Worm (Caenorhabditis elegans) whole organism, mixed stage, embryonic: ENCODE data around the gene F42A9.3.

Source experiments
- blmp-1 ChIP-seq: fragments of 150-350 bp; optimal IDR thresholded peaks from 2 replicates; lab custom pipeline; 2014; ENCODE audit warnings: missing biosample characterization, missing genetic modification characterization
- cnd-1 ChIP-seq: fragments of 200-800 bp; sonication (Bioruptor generic); optimal IDR thresholded peaks from 2 replicates; lab custom pipeline; 2018; ENCODE audit warnings: mild to moderate bottlenecking, missing genetic modification characterization, missing compliant biosample characterization
- flh-1 ChIP-seq: fragments of 200-800 bp; sonication (Bioruptor generic); optimal IDR thresholded peaks from 2 replicates; lab custom pipeline; 2018; ENCODE audit warnings: mild to moderate bottlenecking, missing genetic modification characterization, moderate library complexity, missing compliant biosample characterization
- lin-32 ChIP-seq: fragments of 200-800 bp; sonication (Bioruptor generic); optimal IDR thresholded peaks from 2 replicates; lab custom pipeline; 2018; ENCODE audit warnings: mild to moderate bottlenecking, missing genetic modification characterization, missing compliant biosample characterization
- lsy-2 ChIP-seq: fragments of 150-350 bp; optimal IDR thresholded peaks from 2 replicates; lab custom pipeline; 2014; ENCODE audit warnings: missing biosample characterization, missing genetic modification characterization
- nhr-237 ChIP-seq: fragments of 150-350 bp; optimal IDR thresholded peaks from 2 replicates; lab custom pipeline; 2014; ENCODE audit warnings: missing biosample characterization, missing genetic modification characterization
- nhr-28 ChIP-seq: fragments of 150-350 bp; optimal IDR thresholded peaks from 2 replicates; lab custom pipeline; 2014; ENCODE audit warnings: missing biosample characterization, missing genetic modification characterization
- nhr-76 ChIP-seq: sonication (generic microtip); optimal IDR thresholded peaks from 2 replicates; lab custom pipeline; 2017; ENCODE audit warnings: missing biosample characterization, missing genetic modification characterization
- pha-4 ChIP-seq: fragments of 150-350 bp; optimal IDR thresholded peaks from 2 replicates; lab custom pipeline; 2018; ENCODE audit warnings: missing biosample characterization, missing genetic modification reagents, missing genetic modification characterization
- snpc-4 ChIP-seq: fragments of 150-350 bp; optimal IDR thresholded peaks from 2 replicates; lab custom pipeline; 2014; ENCODE audit warnings: missing biosample characterization, missing genetic modification characterization
- unc-120 ChIP-seq: sonication (generic microtip); optimal IDR thresholded peaks from 2 replicates; lab custom pipeline; 2017; ENCODE audit warnings: missing genetic modification characterization, missing compliant biosample characterization; ENCODE audit not compliant: poor library complexity, severe bottlenecking
- unc-39 ChIP-seq: fragments of 150-350 bp; optimal IDR thresholded peaks from 2 replicates; lab custom pipeline; 2014; ENCODE audit warnings: missing biosample characterization, missing genetic modification characterization
- unc-62 ChIP-seq: fragments of 150-350 bp; optimal IDR thresholded peaks from 2 replicates; lab custom pipeline; 2014; ENCODE audit warnings: missing biosample characterization, missing genetic modification reagents, missing genetic modification characterization
- zip-8 ChIP-seq: fragments of 150-350 bp; optimal IDR thresholded peaks from 2 replicates; lab custom pipeline; 2014; ENCODE audit warnings: missing biosample characterization, missing genetic modification characterization

ce11 chrIV:8617047-8617446 is at the start of gene F42A9.3, which contains the start of gene F42A9.7:
- no peak for TF ChIP-seq blmp-1 (tag; lab: Kevin White, UChicago)
- TF ChIP-seq flh-1, result no peak
- TF ChIP-seq unc-62 (GFP tag; lab: Kevin White, UChicago), result no peak
- TF ChIP-seq pha-4 (tag; lab: Kevin White, UChicago), result no peak
- no peak for TF ChIP-seq lsy-2
- TF ChIP-seq nhr-237 (tag; lab: Kevin White, UChicago), result no peak
- TF ChIP-seq nhr-76 (tag; lab: Kevin White, UChicago), result no peak
- TF ChIP-seq nhr-28 (tag; lab: Kevin White, UChicago), result no peak
- no peak for TF ChIP-seq lin-32 (GFP tag; lab: Kevin White, UChicago)
- no peak for TF ChIP-seq zip-8 (tag; lab: Kevin White, UChicago)
- TF ChIP-seq unc-39, result no peak
- no peak for TF ChIP-seq cnd-1 (tag; lab: Kevin White, UChicago)
- no peak for TF ChIP-seq snpc-4 (tag; lab: Kevin White, UChicago)
- TF ChIP-seq unc-120 (tag; lab: Kevin White, UChicago), result no peak
